Worm (Caenorhabditis elegans) whole organism, L3 larva: Measurements from ENCODE around the gene K08D10.14.

Experiments
- hmg-11 ChIP-seq: sonication (generic microtip); optimal IDR thresholded peaks from 2 replicates; lab custom pipeline; 2016; ENCODE audit warnings: missing genetic modification characterization, missing compliant biosample characterization
- mdl-1 ChIP-seq: fragments of 150-350 bp; optimal IDR thresholded peaks from 2 replicates; lab custom pipeline; 2014; ENCODE audit warnings: missing biosample characterization, missing genetic modification characterization
- sea-2 ChIP-seq: fragments of 150-350 bp; sonication (generic microtip); optimal IDR thresholded peaks from 4 replicates; lab custom pipeline; 2014; ENCODE audit warnings: missing biosample characterization, missing genetic modification reagents, missing genetic modification characterization
- unc-62 ChIP-seq: fragments of 150-350 bp; sonication (generic microtip); optimal IDR thresholded peaks from 4 replicates; lab custom pipeline; 2014; ENCODE audit warnings: missing biosample characterization, missing genetic modification reagents, missing genetic modification characterization
- zag-1 ChIP-seq: fragments of 150-350 bp; optimal IDR thresholded peaks from 2 replicates; lab custom pipeline; 2014; ENCODE audit warnings: missing biosample characterization, missing genetic modification characterization
- ztf-11 ChIP-seq: fragments of 150-350 bp; optimal IDR thresholded peaks from 2 replicates; lab custom pipeline; 2014; ENCODE audit warnings: missing biosample characterization, missing genetic modification characterization

- no peak for TF ChIP-seq ztf-11 (tag; lab: Kevin White, UChicago)
- no peak for TF ChIP-seq unc-62 (GFP tag; lab: Kevin White, UChicago)
- TF ChIP-seq mdl-1 (tag; lab: Kevin White, UChicago), result no peak
- no peak for TF ChIP-seq sea-2 (GFP tag; lab: Kevin White, UChicago)
- no peak for TF ChIP-seq hmg-11 (tag; lab: Kevin White, UChicago)
- no peak for TF ChIP-seq zag-1 (tag; lab: Kevin White, UChicago)
These were observed 49.5 kb downstream of the K08D10.14 start, which contains the start of gene pax-2 for ce11 chrIV:4204275-4204674.
